Fruit fly (Drosophila melanogaster) whole organism, adult: Measurements from ENCODE around the gene CG14131.

Experiments
- Clk ChIP-seq: fragments of 200-800 bp; sonication (Bioruptor generic); optimal IDR thresholded peaks from 2 replicates; lab custom pipeline; 2017; ENCODE audit warnings: missing biosample characterization, missing genetic modification characterization
- Crg-1 ChIP-seq: fragments of 200-800 bp; sonication (Bioruptor generic); optimal IDR thresholded peaks from 2 replicates; lab custom pipeline; 2016; ENCODE audit warnings: missing biosample characterization, missing genetic modification characterization
- Hr96 ChIP-seq: fragments of 200-800 bp; sonication (Bioruptor generic); optimal IDR thresholded peaks from 2 replicates; lab custom pipeline; 2016; ENCODE audit warnings: missing biosample characterization, missing genetic modification characterization
- bab1 ChIP-seq: fragments of 200-800 bp; sonication (Bioruptor generic); optimal IDR thresholded peaks from 3 replicates; lab custom pipeline; 2019; ENCODE audit warnings: missing biosample characterization, mild to moderate bottlenecking, missing genetic modification characterization, moderate library complexity
- kay ChIP-seq: fragments of 200-800 bp; sonication (Bioruptor generic); peaks from one replicate; lab custom pipeline; 2016; ENCODE audit warnings: missing biosample characterization, missing genetic modification characterization, borderline replicate concordance

- TF ChIP-seq kay (GFP tag; lab: Kevin White, UChicago) = no peak
- no peak for TF ChIP-seq Clk (GFP tag; lab: Kevin White, UChicago)
- TF ChIP-seq Crg-1 (GFP tag; lab: Kevin White, UChicago) = no peak
- TF ChIP-seq bab1 (GFP tag; lab: Kevin White, UChicago) = no peak
- TF ChIP-seq Hr96 (GFP tag; lab: Kevin White, UChicago) = peak; percentile 7
Observed at dm6 chr3L:11788195-11788594, 11.3 kb downstream of the CG14131 start.
